Worm (Caenorhabditis elegans): ENCODE results near the gene dld-1.
A peak's percentile ranks its signal among the peaks of the same experiment; 100 is the strongest.
"Not testable (repeated sequence)": the region's sequence is repeated elsewhere in the genome, so short reads cannot be mapped to it uniquely, and the experiment has no call there.

dld-1 gene

ce11 chrIV:14464065-14464567, at the start of gene dld-1:
Gene dld-1, plus strand, starts transcription at chrIV:14464517.
- peak; percentile 90 for TF ChIP-seq F13C5.2 (tag; optimal IDR thresholded peaks at IDR 0.05)
- no peak for TF ChIP-seq aly-1 (tag; optimal IDR thresholded peaks at IDR 0.05)

DNA sequence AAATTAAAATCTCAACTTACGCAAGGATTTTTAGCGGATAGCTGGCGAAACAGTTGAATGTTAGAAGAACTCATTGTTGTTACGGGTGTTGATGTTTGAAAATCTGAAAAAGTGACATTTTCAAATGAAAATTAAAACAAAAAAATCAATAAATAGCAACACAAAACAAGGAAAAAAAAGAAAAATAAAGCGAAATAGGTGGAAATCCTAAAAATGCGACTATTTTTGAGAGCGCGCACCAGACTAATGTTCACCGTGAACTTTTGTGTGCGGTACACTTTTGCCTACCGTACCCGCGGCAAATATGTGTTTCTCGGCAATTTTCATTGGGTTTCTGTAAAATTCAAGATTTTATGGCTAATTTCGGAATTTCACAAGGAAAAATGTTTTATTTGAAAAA, 47.2 kb upstream of the dld-1 start, which contains the start of gene F55B11.6:
Gene F55B11.6 (minus strand): TSS at position 101 of the 400 bp plus-strand sequence.
- TF ChIP-seq sea-1 (GFP tag; conservative IDR thresholded peaks at IDR 0.05) (no peak), F13C5.2 (tag; optimal IDR thresholded peaks at IDR 0.05) (no peak), hmbx-1 (tag; optimal IDR thresholded peaks at IDR 0.05) (no peak), hnd-1 (tag; optimal IDR thresholded peaks at IDR 0.05) (no peak), aly-1 (tag; optimal IDR thresholded peaks at IDR 0.05) (no peak), B0310.2 (tag; optimal IDR thresholded peaks at IDR 0.05) (no peak), pes-1 (GFP tag; IDR thresholded peaks at IDR 0.05) (no peak), tbx-11 (GFP tag; IDR thresholded peaks at IDR 0.05) (no peak), tbx-37 (GFP tag; conservative IDR thresholded peaks at IDR 0.05) (no peak), ceh-36 (tag; optimal IDR thresholded peaks at IDR 0.05) (no peak), flt-1 (GFP tag; IDR thresholded peaks at IDR 0.05) (no peak), tra-4 (tag; optimal IDR thresholded peaks at IDR 0.05) (no peak), ets-7 (tag; optimal IDR thresholded peaks at IDR 0.05) (no peak), ceh-13 (GFP tag; optimal IDR thresholded peaks at IDR 0.05) (no peak), scrt-1 (GFP tag; IDR thresholded peaks at IDR 0.05) (no peak), hmg-4 (GFP tag; optimal IDR thresholded peaks at IDR 0.05) (no peak), ama-1 (optimal IDR thresholded peaks at IDR 0.05) (no peak)

DNA sequence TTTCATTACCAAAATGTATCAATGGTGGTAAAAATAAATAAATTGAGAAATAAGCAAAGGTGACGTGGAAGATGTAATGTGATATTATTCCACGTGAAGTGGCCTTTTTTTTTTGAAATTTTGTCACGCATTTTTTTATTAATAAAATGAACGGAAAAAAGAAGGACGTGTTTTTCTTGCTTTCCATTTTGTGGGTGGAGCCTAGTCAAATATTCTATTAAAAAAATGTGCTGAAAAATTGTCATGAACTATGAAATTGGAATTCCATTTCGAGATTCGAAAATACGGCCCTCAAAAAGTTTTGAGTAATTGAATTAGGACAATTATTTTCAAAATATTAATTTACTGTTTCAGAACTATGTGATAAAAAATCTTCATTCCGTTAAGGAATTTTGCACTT, 42.4 kb upstream of the dld-1 start, which contains the start of gene F55B11.7:
Gene F55B11.7 (minus strand): TSS at position 101 of the 400 bp plus-strand sequence.
- TF ChIP-seq aly-1 (tag; optimal IDR thresholded peaks at IDR 0.05) (no peak), scrt-1 (GFP tag; IDR thresholded peaks at IDR 0.05) (no peak), B0310.2 (tag; optimal IDR thresholded peaks at IDR 0.05) (no peak), tbx-11 (GFP tag; IDR thresholded peaks at IDR 0.05) (no peak), tra-4 (tag; optimal IDR thresholded peaks at IDR 0.05) (no peak), flt-1 (GFP tag; IDR thresholded peaks at IDR 0.05) (no peak), ets-7 (tag; optimal IDR thresholded peaks at IDR 0.05) (no peak), ama-1 (optimal IDR thresholded peaks at IDR 0.05) (no peak), ceh-13 (GFP tag; optimal IDR thresholded peaks at IDR 0.05) (no peak), sea-1 (GFP tag; conservative IDR thresholded peaks at IDR 0.05) (no peak), hnd-1 (tag; optimal IDR thresholded peaks at IDR 0.05) (no peak), hmg-4 (GFP tag; optimal IDR thresholded peaks at IDR 0.05) (no peak)

DNA sequence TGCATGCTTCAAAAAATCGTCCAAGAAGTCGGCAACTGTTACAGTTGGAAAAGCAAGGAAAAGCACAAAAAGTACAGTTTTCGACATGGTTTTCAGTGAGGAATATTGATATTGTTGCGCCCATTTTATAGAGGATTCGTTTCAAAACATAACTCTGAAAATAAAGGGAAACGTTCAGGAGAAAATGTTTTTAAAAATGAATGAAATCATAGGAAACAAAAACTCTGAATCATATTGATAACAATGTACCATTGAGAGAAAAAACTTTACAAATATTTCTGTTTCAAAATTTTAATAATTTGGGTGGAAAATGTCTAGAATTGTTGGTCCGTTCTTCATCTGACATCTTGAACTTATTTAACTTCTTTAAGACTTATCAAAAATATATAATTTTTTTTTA, 41.1 kb upstream of the dld-1 start, which contains the start of gene F55B11.2:
Gene F55B11.2 (minus strand): TSS at position 101 of the 400 bp plus-strand sequence.
- TF ChIP-seq ets-7 (tag; optimal IDR thresholded peaks at IDR 0.05) (no peak), ama-1 (optimal IDR thresholded peaks at IDR 0.05) (no peak), tra-4 (tag; optimal IDR thresholded peaks at IDR 0.05) (no peak), hnd-1 (tag; optimal IDR thresholded peaks at IDR 0.05) (no peak), F13C5.2 (tag; optimal IDR thresholded peaks at IDR 0.05) (no peak), scrt-1 (GFP tag; IDR thresholded peaks at IDR 0.05) (no peak), hmbx-1 (tag; optimal IDR thresholded peaks at IDR 0.05) (no peak), ceh-13 (GFP tag; optimal IDR thresholded peaks at IDR 0.05) (no peak)

- TF ChIP-seq sea-1 (GFP tag; conservative IDR thresholded peaks at IDR 0.05) (no peak), pes-1 (GFP tag; IDR thresholded peaks at IDR 0.05) (no peak)
Observed at ce11 chrIV:14424396-14424795, 39.9 kb upstream of the dld-1 start, which contains the start of gene F55B11.3. Gene F55B11.3, plus strand, starts transcription at chrIV:14424696.

DNA sequence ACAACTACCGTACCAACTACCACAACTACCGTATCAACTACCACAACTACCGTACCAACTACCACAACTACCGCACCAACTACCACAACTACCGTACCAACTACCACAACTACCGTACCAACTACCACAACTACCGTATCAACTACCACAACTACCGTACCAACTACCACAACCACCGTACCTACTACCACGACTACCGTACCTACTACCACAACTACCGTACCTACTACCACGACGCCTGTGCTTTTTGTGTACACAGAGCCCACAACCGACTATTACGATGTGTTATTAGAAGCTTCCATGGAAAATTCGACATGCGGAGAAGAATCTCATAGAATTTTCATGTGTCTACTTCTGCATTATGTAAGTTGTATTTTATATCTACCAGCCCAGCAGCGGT, 36.9 kb upstream of the dld-1 start, which contains the start of gene F55B11.5:
Gene F55B11.5 (plus strand): TSS at position 301 of the 400 bp plus-strand sequence.
- TF ChIP-seq ets-7 (tag; optimal IDR thresholded peaks at IDR 0.05); hmbx-1 (tag; optimal IDR thresholded peaks at IDR 0.05); scrt-1 (GFP tag; IDR thresholded peaks at IDR 0.05): not testable (repeated sequence)

DNA sequence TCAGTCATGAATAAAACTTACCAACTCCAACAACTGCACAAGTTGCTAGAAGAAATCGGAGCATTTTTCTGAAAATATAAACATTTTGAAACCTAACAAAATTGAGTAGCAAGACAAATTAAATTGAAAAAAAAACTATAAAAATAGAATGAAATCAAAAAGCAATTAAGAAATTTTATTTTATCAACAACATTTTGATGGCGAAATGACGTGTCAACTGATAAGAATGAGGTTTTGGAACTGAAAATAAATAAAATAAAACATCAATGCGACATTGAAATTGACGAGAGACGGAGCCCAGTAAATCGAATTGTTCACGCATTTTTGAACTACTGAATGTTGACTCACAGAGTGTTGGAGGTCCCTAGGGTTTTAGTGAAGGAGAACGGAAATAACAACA, 33.5 kb upstream of the dld-1 start, which contains the start of gene F55B11.4:
Gene F55B11.4 (minus strand): TSS at position 68 of the 400 bp plus-strand sequence.
- TF ChIP-seq hmg-4 (GFP tag; optimal IDR thresholded peaks at IDR 0.05) (no peak), scrt-1 (GFP tag; IDR thresholded peaks at IDR 0.05) (no peak), ceh-36 (tag; optimal IDR thresholded peaks at IDR 0.05) (no peak), ceh-13 (GFP tag; optimal IDR thresholded peaks at IDR 0.05) (no peak), hmbx-1 (tag; optimal IDR thresholded peaks at IDR 0.05) (no peak), ets-7 (tag; optimal IDR thresholded peaks at IDR 0.05) (no peak), tbx-11 (GFP tag; IDR thresholded peaks at IDR 0.05) (no peak), pes-1 (GFP tag; IDR thresholded peaks at IDR 0.05) (no peak), ama-1 (optimal IDR thresholded peaks at IDR 0.05) (no peak), hnd-1 (tag; optimal IDR thresholded peaks at IDR 0.05) (no peak), sea-1 (GFP tag; conservative IDR thresholded peaks at IDR 0.05) (no peak), flt-1 (GFP tag; IDR thresholded peaks at IDR 0.05) (no peak)

- TF ChIP-seq tbx-37 (GFP tag; conservative IDR thresholded peaks at IDR 0.05) (no peak), tbx-11 (GFP tag; IDR thresholded peaks at IDR 0.05) (no peak)
Observed at ce11 chrIV:14435902-14436301, 28.4 kb upstream of the dld-1 start.

ce11 chrIV:14437391-14437790, 26.9 kb upstream of the dld-1 start:
- no peak for TF ChIP-seq hnd-1 (tag; optimal IDR thresholded peaks at IDR 0.05)
- no peak for TF ChIP-seq scrt-1 (GFP tag; IDR thresholded peaks at IDR 0.05)
- TF ChIP-seq flt-1 (GFP tag; IDR thresholded peaks at IDR 0.05), result no peak
- TF ChIP-seq aly-1 (tag; optimal IDR thresholded peaks at IDR 0.05), result no peak
- no peak for TF ChIP-seq ama-1 (optimal IDR thresholded peaks at IDR 0.05)
- TF ChIP-seq tbx-11 (GFP tag; IDR thresholded peaks at IDR 0.05), result no peak
- TF ChIP-seq B0310.2 (tag; optimal IDR thresholded peaks at IDR 0.05), result no peak
- no peak for TF ChIP-seq ceh-36 (tag; optimal IDR thresholded peaks at IDR 0.05)
- no peak for TF ChIP-seq sea-1 (GFP tag; conservative IDR thresholded peaks at IDR 0.05)
- TF ChIP-seq tra-4 (tag; optimal IDR thresholded peaks at IDR 0.05), result no peak
- TF ChIP-seq hmbx-1 (tag; optimal IDR thresholded peaks at IDR 0.05), result no peak
- TF ChIP-seq pes-1 (GFP tag; IDR thresholded peaks at IDR 0.05), result no peak
- no peak for TF ChIP-seq ceh-13 (GFP tag; optimal IDR thresholded peaks at IDR 0.05)
- no peak for TF ChIP-seq F13C5.2 (tag; optimal IDR thresholded peaks at IDR 0.05)
- no peak for TF ChIP-seq hmg-4 (GFP tag; optimal IDR thresholded peaks at IDR 0.05)
- TF ChIP-seq ets-7 (tag; optimal IDR thresholded peaks at IDR 0.05), result no peak
- TF ChIP-seq tbx-37 (GFP tag; conservative IDR thresholded peaks at IDR 0.05), result no peak

Measured in whole organism, early embryonic.